Worm (Caenorhabditis elegans) whole organism, late embryonic: ENCODE results near the gene C14H10.2.

Experiments used
- ceh-30 ChIP-seq: fragments of 150-350 bp; optimal IDR thresholded peaks from 2 replicates; lab custom pipeline; 2014; ENCODE audit warnings: missing biosample characterization, missing genetic modification characterization
- ceh-6 ChIP-seq: fragments of 200-800 bp; sonication (Bioruptor generic); optimal IDR thresholded peaks from 2 replicates; lab custom pipeline; 2018; ENCODE audit warnings: mild to moderate bottlenecking, missing genetic modification characterization, missing compliant biosample characterization
- elt-2 ChIP-seq: sonication (generic microtip); optimal IDR thresholded peaks from 2 replicates; lab custom pipeline; 2016; ENCODE audit warnings: missing genetic modification reagents, missing genetic modification characterization, missing compliant biosample characterization
- hlh-30 ChIP-seq: sonication (generic microtip); optimal IDR thresholded peaks from 2 replicates; lab custom pipeline; 2017; ENCODE audit warnings: antibody characterized with exemption, missing genetic modification characterization, missing compliant biosample characterization; ENCODE audit not compliant: insufficient read depth
- pag-3 ChIP-seq: sonication (generic microtip); optimal IDR thresholded peaks from 2 replicates; lab custom pipeline; 2016; ENCODE audit warnings: missing compliant biosample characterization, missing genetic modification characterization, borderline replicate concordance
- ztf-16 ChIP-seq: sonication (generic microtip); optimal IDR thresholded peaks from 2 replicates; lab custom pipeline; 2017; ENCODE audit warnings: missing genetic modification characterization, missing compliant biosample characterization

DNA sequence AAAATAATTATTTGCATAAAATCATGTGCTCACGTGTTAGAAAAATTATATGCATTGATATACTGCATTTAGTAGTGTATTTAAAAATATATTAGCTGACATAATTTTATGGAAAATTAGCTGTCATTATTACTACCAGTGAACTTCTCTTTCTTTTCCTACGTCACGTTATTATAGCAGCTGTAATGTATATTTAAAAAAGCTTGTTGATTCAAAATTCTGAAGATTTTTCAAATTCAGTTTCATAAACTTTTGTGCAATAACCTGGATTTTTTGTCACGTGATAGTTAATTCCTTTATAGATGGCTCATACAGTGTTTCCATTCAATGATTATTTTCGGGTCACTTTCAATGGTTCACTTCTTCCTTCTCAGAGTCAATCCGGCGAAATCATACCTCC lies 40.2 kb downstream of the C14H10.2 start, which contains the start of gene F44A6.3:
- TF ChIP-seq elt-2 (tag; lab: Kevin White, UChicago) (no peak), hlh-30 (no peak), pag-3 (tag; lab: Kevin White, UChicago) (no peak), ceh-6 (GFP tag; lab: Kevin White, UChicago) (no peak), ceh-30 (no peak), ztf-16 (tag; lab: Kevin White, UChicago) (no peak)
